Worm (Caenorhabditis elegans) whole organism, L2 larva: ENCODE results near the gene Y43B11AR.3.

Source experiments
- R02D3.7 ChIP-seq: fragments of 150-350 bp; optimal IDR thresholded peaks from 2 replicates; lab custom pipeline; 2014; ENCODE audit warnings: missing biosample characterization, missing genetic modification characterization
- ceh-16 ChIP-seq: fragments of 150-350 bp; optimal IDR thresholded peaks from 2 replicates; lab custom pipeline; 2014; ENCODE audit warnings: missing biosample characterization, missing genetic modification characterization
- elt-1 ChIP-seq: fragments of 150-350 bp; optimal IDR thresholded peaks from 2 replicates; lab custom pipeline; 2014; ENCODE audit warnings: missing biosample characterization, missing genetic modification characterization
- lsy-2 ChIP-seq, 2 experiments: fragments of 150-350 bp in 1 of 2; sonication (generic microtip) in 1 of 2; optimal IDR thresholded peaks; 2 replicates each; lab custom pipeline; 2014 to 2017; ENCODE audit warnings: missing biosample characterization in 2 of 2, missing genetic modification characterization in 2 of 2
- mdl-1 ChIP-seq, 2 experiments: fragments of 150-350 bp in 1 of 2; sonication (generic microtip) in 1 of 2; optimal IDR thresholded peaks; 2 replicates each; lab custom pipeline; 2017; ENCODE audit warnings: missing biosample characterization in 2 of 2, missing genetic modification characterization in 2 of 2
- nhr-11 ChIP-seq: fragments of 150-350 bp; optimal IDR thresholded peaks from 2 replicates; lab custom pipeline; 2014; ENCODE audit warnings: missing biosample characterization, missing genetic modification characterization
- nhr-12 ChIP-seq: fragments of 150-350 bp; optimal IDR thresholded peaks from 2 replicates; lab custom pipeline; 2014; ENCODE audit warnings: missing biosample characterization, missing genetic modification characterization
- skn-1 ChIP-seq: sonication (generic microtip); optimal IDR thresholded peaks from 2 replicates; lab custom pipeline; 2017; ENCODE audit warnings: missing biosample characterization, missing genetic modification characterization
- snpc-4 ChIP-seq: fragments of 150-350 bp; optimal IDR thresholded peaks from 2 replicates; lab custom pipeline; 2014; ENCODE audit warnings: missing biosample characterization, missing genetic modification characterization
- unc-39 ChIP-seq: fragments of 150-350 bp; optimal IDR thresholded peaks from 2 replicates; lab custom pipeline; 2014; ENCODE audit warnings: missing biosample characterization, missing genetic modification characterization
- unc-62 ChIP-seq: fragments of 150-350 bp; optimal IDR thresholded peaks from 2 replicates; lab custom pipeline; 2014; ENCODE audit warnings: missing biosample characterization, missing genetic modification reagents, missing genetic modification characterization
- ztf-11 ChIP-seq: sonication (generic microtip); optimal IDR thresholded peaks from 2 replicates; lab custom pipeline; 2017; ENCODE audit warnings: missing biosample characterization, missing genetic modification characterization
- ztf-4 ChIP-seq: fragments of 150-350 bp; optimal IDR thresholded peaks from 2 replicates; lab custom pipeline; 2014; ENCODE audit warnings: missing biosample characterization, missing genetic modification characterization

DNA sequence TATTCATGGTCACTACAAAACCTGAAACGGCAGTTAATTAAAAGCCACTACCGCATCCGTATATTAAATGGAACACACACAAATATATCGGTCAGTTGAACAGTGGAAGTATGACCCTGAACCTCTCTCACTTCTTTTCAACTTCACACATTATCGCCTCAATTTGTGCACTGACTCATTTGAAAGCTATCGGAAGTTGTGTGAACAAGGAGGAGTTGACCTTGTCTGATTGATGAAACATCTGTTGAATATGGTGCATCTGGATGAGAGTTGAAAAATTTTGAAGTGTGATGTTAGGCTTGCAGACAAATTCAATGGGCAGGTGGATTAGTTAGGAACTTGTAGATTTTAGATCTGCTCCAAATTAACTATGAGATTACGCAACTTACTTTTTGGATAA, 13.9 kb upstream of the Y43B11AR.3 start:
- TF ChIP-seq snpc-4, result no peak
- no peak for TF ChIP-seq mdl-1 (tag; optimal IDR thresholded peaks at IDR 0.05; lab: Kevin White, UChicago)
- TF ChIP-seq nhr-11, result no peak
- TF ChIP-seq lsy-2 (tag; optimal IDR thresholded peaks at IDR 0.05; lab: Kevin White, UChicago), result no peak
- TF ChIP-seq R02D3.7 (tag; lab: Kevin White, UChicago), result no peak
- no peak for TF ChIP-seq unc-39
- no peak for TF ChIP-seq ceh-16 (tag; lab: Kevin White, UChicago)
- no peak for TF ChIP-seq ztf-4 (tag; lab: Kevin White, UChicago)
- TF ChIP-seq nhr-12 (tag; lab: Kevin White, UChicago), result no peak
- no peak for TF ChIP-seq unc-62 (GFP tag; lab: Kevin White, UChicago)
- TF ChIP-seq skn-1 (tag; lab: Kevin White, UChicago), result no peak
- TF ChIP-seq elt-1 (tag; lab: Kevin White, UChicago), result no peak
- no peak for TF ChIP-seq ztf-11
